Worm (Caenorhabditis elegans) whole organism, young adult: ENCODE measurements around the gene oac-20.

Experiments used
- F33H1.4 ChIP-seq: fragments of 200-800 bp; sonication (Bioruptor generic); IDR thresholded peaks from 2 replicates; pipeline ENCODE4 v1.3.6; 2022; ENCODE audit warnings: missing genetic modification reagents, missing genetic modification characterization, missing compliant biosample characterization
- Y53F4B.3 ChIP-seq: fragments of 200-800 bp; sonication (Bioruptor generic); IDR thresholded peaks from 2 replicates; pipeline ENCODE4 v1.3.6; 2022; ENCODE audit warnings: missing genetic modification reagents, missing genetic modification characterization, missing compliant biosample characterization
- akir-1 ChIP-seq: fragments of 200-800 bp; sonication (Bioruptor generic); optimal IDR thresholded peaks from 2 replicates; lab custom pipeline; 2018; ENCODE audit warnings: mild to moderate bottlenecking, missing genetic modification characterization, moderate library complexity, missing compliant biosample characterization
- aptf-2 ChIP-seq: fragments of 200-800 bp; sonication (Bioruptor generic); conservative IDR thresholded peaks from 2 replicates; pipeline ENCODE4 v1.3.6; 2022; ENCODE audit warnings: missing genetic modification reagents, missing genetic modification characterization, missing compliant biosample characterization
- bed-1 ChIP-seq: fragments of 200-800 bp; sonication (Bioruptor generic); IDR thresholded peaks from 2 replicates; pipeline ENCODE4 v1.3.6; 2022; ENCODE audit warnings: missing genetic modification reagents, missing genetic modification characterization, missing compliant biosample characterization
- dpl-1 ChIP-seq: fragments of 150-350 bp; optimal IDR thresholded peaks from 2 replicates; lab custom pipeline; 2014; ENCODE audit warnings: missing biosample characterization, missing genetic modification reagents, missing genetic modification characterization
- hsf-1 ChIP-seq: fragments of 200-800 bp; sonication (Bioruptor generic); IDR thresholded peaks from 2 replicates; pipeline ENCODE4 v1.3.6; 2022; ENCODE audit warnings: missing genetic modification reagents, missing genetic modification characterization, missing compliant biosample characterization
- mes-4 ChIP-seq: sonication (generic microtip); optimal IDR thresholded peaks from 2 replicates; lab custom pipeline; 2016; ENCODE audit warnings: missing genotype, missing genetic modification characterization, missing compliant biosample characterization
- nfya-1 ChIP-seq: sonication (generic microtip); optimal IDR thresholded peaks from 2 replicates; lab custom pipeline; 2017; ENCODE audit warnings: antibody characterized with exemption, missing compliant biosample characterization, missing genetic modification characterization, borderline replicate concordance; ENCODE audit not compliant: insufficient read depth
- tbx-9 ChIP-seq: sonication (generic microtip); optimal IDR thresholded peaks from 2 replicates; lab custom pipeline; 2016; ENCODE audit warnings: borderline replicate concordance, missing genetic modification characterization, inconsistent platforms, missing compliant biosample characterization
- unc-130 ChIP-seq: sonication (generic microtip); optimal IDR thresholded peaks from 2 replicates; lab custom pipeline; 2016; ENCODE audit warnings: missing genetic modification reagents, missing genetic modification characterization, missing compliant biosample characterization
- unc-62 ChIP-seq: fragments of 150-350 bp; optimal IDR thresholded peaks from 2 replicates; lab custom pipeline; 2014; ENCODE audit warnings: missing biosample characterization, missing genetic modification reagents, missing genetic modification characterization

DNA sequence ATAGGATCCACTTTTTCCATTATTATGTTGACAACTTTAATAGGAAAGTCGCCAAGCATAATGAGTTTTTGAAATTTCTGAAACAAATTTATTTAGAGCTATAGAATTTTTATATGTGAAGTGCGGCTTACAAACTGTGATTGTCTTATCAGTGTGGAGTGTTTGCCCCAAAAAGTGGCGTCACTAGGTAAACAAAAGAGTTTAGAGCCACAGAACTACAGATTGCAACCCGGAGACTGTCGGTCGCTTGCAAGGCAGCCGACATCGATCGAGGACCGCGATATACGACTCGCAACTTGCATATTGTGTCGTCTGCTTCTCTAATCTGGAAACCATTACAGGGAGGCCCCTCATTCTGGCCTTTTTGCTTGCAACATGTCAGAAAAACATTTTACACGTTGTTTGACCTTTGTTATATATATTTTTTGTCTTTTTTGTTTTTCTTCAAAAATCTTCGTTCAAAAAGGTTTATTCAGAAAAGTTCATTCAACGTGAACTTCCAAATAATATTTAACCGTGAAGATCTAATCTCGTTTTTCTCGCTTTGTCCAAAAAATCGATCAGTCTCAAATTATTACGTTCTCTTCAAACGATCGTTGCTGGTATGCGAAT is 4.3 kb downstream of the oac-20 start, which contains the start of the genes fbxa-99 and F36G9.13:
- TF ChIP-seq akir-1 (GFP tag; lab: Kevin White, UChicago) (no peak), mes-4 (tag; lab: Kevin White, UChicago) (no peak), tbx-9 (tag; lab: Kevin White, UChicago) (no peak), nfya-1 (tag; lab: Kevin White, UChicago) (no peak), unc-130 (GFP tag; lab: Kevin White, UChicago) (no peak), F33H1.4 (GFP tag; lab: Robert Waterston, UW) (no peak), bed-1 (GFP tag; lab: Robert Waterston, UW) (no peak), dpl-1 (no peak), unc-62 (GFP tag; lab: Kevin White, UChicago) (no peak), hsf-1 (GFP tag; lab: Robert Waterston, UW) (no peak), aptf-2 (GFP tag; lab: Robert Waterston, UW) (no peak), Y53F4B.3 (GFP tag; lab: Robert Waterston, UW) (no peak)
